Fruit fly (Drosophila melanogaster) whole organism: ENCODE results near the gene CG13282.

Source experiments
- CG8478 ChIP-seq: fragments of >200 bp; optimal IDR thresholded peaks from 2 replicates; lab custom pipeline; 2018; ENCODE audit warnings: inconsistent platforms
- Dll ChIP-seq: fragments of >200 bp; optimal IDR thresholded peaks from 2 replicates; lab custom pipeline; 2017
- EcR ChIP-seq, 2 experiments: fragments of >200 bp; optimal IDR thresholded peaks; 2 replicates each; lab custom pipeline; 2017; ENCODE audit warnings: missing biosample characterization in 2 of 2, missing genetic modification characterization in 2 of 2, missing genetic modification reagents in 2 of 2
- pan ChIP-seq: fragments of >200 bp; optimal IDR thresholded peaks from 2 replicates; lab custom pipeline; 2017
- psq ChIP-seq: fragments of >200 bp; optimal IDR thresholded peaks from 2 replicates; lab custom pipeline; 2017
- usp ChIP-seq: fragments of >200 bp; optimal IDR thresholded peaks from 2 replicates; lab custom pipeline; 2017; ENCODE audit warnings: missing biosample characterization, missing genetic modification characterization, mixed read lengths

Gene CG13282

dm6 chr2L:16839665-16840064 lies 5.4 kb upstream of the CG13282 start:
- TF ChIP-seq CG8478 (lab: Kevin White, UChicago) (no peak), Dll (lab: Kevin White, UChicago) (no peak)

dm6 chr2L:16837672-16838071 lies 3.4 kb upstream of the CG13282 start, which contains the start of the genes SclA and SclB:
Gene SclA, plus strand, starts transcription at chr2L:16837972.
Gene SclB, plus strand, starts transcription at chr2L:16837972.
- TF ChIP-seq CG8478 (lab: Kevin White, UChicago) (no peak), psq (lab: Kevin White, UChicago) (no peak), EcR (GFP tag; optimal IDR thresholded peaks at IDR 0.05; lab: Kevin White, UChicago) (no peak), pan (lab: Kevin White, UChicago) (no peak), Dll (lab: Kevin White, UChicago) (no peak), usp (GFP tag; lab: Kevin White, UChicago) (no peak)

dm6 chr2L:16837158-16837557 lies 2.9 kb upstream of the CG13282 start, which contains the start of gene Nepl9:
Gene Nepl9, minus strand, starts transcription at chr2L:16837258.
- TF ChIP-seq psq (lab: Kevin White, UChicago) (no peak), Dll (lab: Kevin White, UChicago) (no peak), usp (GFP tag; lab: Kevin White, UChicago) (no peak), EcR (GFP tag; optimal IDR thresholded peaks at IDR 0.05; lab: Kevin White, UChicago) (no peak), CG8478 (lab: Kevin White, UChicago) (no peak), pan (lab: Kevin White, UChicago) (no peak)

dm6 chr2L:16826872-16827506 lies 7.3 kb downstream of the CG13282 start, which contains the start of gene AspRS-m:
Gene AspRS-m, plus strand, starts transcription at chr2L:16827078.
- TF ChIP-seq Dll (lab: Kevin White, UChicago) (no peak), CG8478 (lab: Kevin White, UChicago) (peak; percentile 31), psq (lab: Kevin White, UChicago) (no peak)

dm6 chr2L:16824905-16825333 lies 9.4 kb downstream of the CG13282 start, which contains the start of gene Cse1:
Gene Cse1, minus strand, starts transcription at chr2L:16825207.
- TF ChIP-seq pan (lab: Kevin White, UChicago) (no peak), CG8478 (lab: Kevin White, UChicago) (peak; percentile 3), psq (lab: Kevin White, UChicago) (no peak), Dll (lab: Kevin White, UChicago) (no peak)

dm6 chr2L:16820993-16821392 lies 13.3 kb downstream of the CG13282 start, which contains the start of gene CG13280:
Gene CG13280, minus strand, starts transcription at chr2L:16821093.
- no peak for TF ChIP-seq Dll (lab: Kevin White, UChicago)
- TF ChIP-seq psq (lab: Kevin White, UChicago), result no peak
- no peak for TF ChIP-seq usp (GFP tag; lab: Kevin White, UChicago)
- TF ChIP-seq EcR (GFP tag; optimal IDR thresholded peaks at IDR 0.05; lab: Kevin White, UChicago), result no peak

dm6 chr2L:16819714-16820113 lies 14.6 kb downstream of the CG13282 start:
- TF ChIP-seq pan (lab: Kevin White, UChicago), result no peak
- no peak for TF ChIP-seq Dll (lab: Kevin White, UChicago)

dm6 chr2L:16818335-16818973 lies 15.8 kb downstream of the CG13282 start:
- no peak for TF ChIP-seq psq (lab: Kevin White, UChicago)

- TF ChIP-seq usp (GFP tag; lab: Kevin White, UChicago) (no peak), psq (lab: Kevin White, UChicago) (no peak), Dll (lab: Kevin White, UChicago) (no peak), CG8478 (lab: Kevin White, UChicago) (no peak), pan (lab: Kevin White, UChicago) (no peak), EcR (GFP tag; optimal IDR thresholded peaks at IDR 0.05; lab: Kevin White, UChicago) (no peak)
Observed at dm6 chr2L:16817421-16818101, 16.7 kb downstream of the CG13282 start.

- TF ChIP-seq Dll (lab: Kevin White, UChicago), result no peak
- peak; percentile 49 to 63 for TF ChIP-seq EcR (GFP tag; optimal IDR thresholded peaks at IDR 0.05; lab: Kevin White, UChicago)
- no peak for TF ChIP-seq CG8478 (lab: Kevin White, UChicago)
- no peak for TF ChIP-seq usp (GFP tag; lab: Kevin White, UChicago)
- TF ChIP-seq psq (lab: Kevin White, UChicago), result no peak
- no peak for TF ChIP-seq pan (lab: Kevin White, UChicago)
Observed at dm6 chr2L:16816750-16817087, 17.6 kb downstream of the CG13282 start.

dm6 chr2L:16815989-16816749 lies 18.1 kb downstream of the CG13282 start, which contains the start of gene mdy:
Gene mdy, plus strand, starts transcription at chr2L:16816660.
- TF ChIP-seq CG8478 (lab: Kevin White, UChicago) (no peak), Dll (lab: Kevin White, UChicago) (no peak)
